Fruit fly (Drosophila melanogaster) whole organism, embryonic: ENCODE measurements around the gene Evi5.

Experiments used
- Antp ChIP-seq: fragments of 200-800 bp; sonication (Bioruptor generic); optimal IDR thresholded peaks from 3 replicates; lab custom pipeline; 2016; ENCODE audit warnings: missing biosample characterization, missing genetic modification characterization
- Bdp1 ChIP-seq: fragments of 200-800 bp; sonication (Bioruptor generic); optimal IDR thresholded peaks from 3 replicates; lab custom pipeline; 2016; ENCODE audit warnings: missing biosample characterization, missing genetic modification characterization
- C15 ChIP-seq: fragments of 200-800 bp; sonication (Bioruptor generic); IDR thresholded peaks from 3 replicates; pipeline ENCODE4 v1.3.6; 2022; ENCODE audit warnings: missing biosample characterization, missing genetic modification characterization
- CG18476 ChIP-seq: fragments of 200-800 bp; sonication (Bioruptor generic); optimal IDR thresholded peaks from 2 replicates; lab custom pipeline; 2016; ENCODE audit warnings: missing biosample characterization, mild to moderate bottlenecking, missing genetic modification characterization
- CG18599 ChIP-seq: fragments of 200-800 bp; sonication (Bioruptor generic); optimal IDR thresholded peaks from 3 replicates; lab custom pipeline; 2017; ENCODE audit warnings: missing biosample characterization, missing genetic modification characterization, mild to moderate bottlenecking, moderate library complexity, missing genetic modification reagents
- CG18764 ChIP-seq: fragments of 200-800 bp; sonication (Bioruptor generic); optimal IDR thresholded peaks from 3 replicates; lab custom pipeline; 2016; ENCODE audit warnings: missing biosample characterization, missing genetic modification characterization
- CG2116 ChIP-seq: fragments of 200-800 bp; sonication (Bioruptor generic); optimal IDR thresholded peaks from 3 replicates; lab custom pipeline; 2018; ENCODE audit warnings: missing biosample characterization, mild to moderate bottlenecking, missing genetic modification characterization
- CG30020 ChIP-seq: fragments of 200-800 bp; optimal IDR thresholded peaks from 2 replicates; lab custom pipeline; 2019; ENCODE audit warnings: missing biosample characterization, mild to moderate bottlenecking, missing genetic modification characterization, moderate library complexity
- CG3065 ChIP-seq: fragments of 200-800 bp; sonication (Bioruptor generic); optimal IDR thresholded peaks from 2 replicates; lab custom pipeline; 2016; ENCODE audit warnings: missing biosample characterization, missing genetic modification characterization
- CG32532 ChIP-seq: fragments of 200-800 bp; sonication (Bioruptor generic); IDR thresholded peaks from 2 replicates; pipeline ENCODE4 v1.3.6; 2022; ENCODE audit warnings: missing biosample characterization, missing genetic modification characterization
- CG33557 ChIP-seq: fragments of 200-800 bp; sonication (Bioruptor generic); optimal IDR thresholded peaks from 2 replicates; lab custom pipeline; 2019; ENCODE audit warnings: missing biosample characterization, mild to moderate bottlenecking, missing genetic modification characterization, moderate library complexity
- CG3407 ChIP-seq: fragments of 200-800 bp; sonication (Bioruptor generic); optimal IDR thresholded peaks from 2 replicates; lab custom pipeline; 2018; ENCODE audit warnings: missing biosample characterization, mild to moderate bottlenecking, missing genetic modification characterization
- CG3847 ChIP-seq: fragments of 200-800 bp; sonication (Bioruptor generic); IDR thresholded peaks from 2 replicates; pipeline ENCODE4 v1.3.6; 2022; ENCODE audit warnings: missing biosample characterization, missing genetic modification characterization
- CG43689 ChIP-seq: fragments of 200-800 bp; sonication (Bioruptor generic); IDR thresholded peaks from 2 replicates; pipeline ENCODE4 v1.3.6; 2022; ENCODE audit warnings: missing biosample characterization, missing genetic modification characterization
- CG6175 ChIP-seq: fragments of 200-800 bp; sonication (Bioruptor generic); IDR thresholded peaks from 3 replicates; pipeline ENCODE4 v1.3.6; 2022; ENCODE audit warnings: missing biosample characterization, missing genetic modification characterization
- CG6813 ChIP-seq: fragments of 200-800 bp; sonication (Bioruptor generic); optimal IDR thresholded peaks from 2 replicates; lab custom pipeline; 2017; ENCODE audit warnings: missing biosample characterization, missing genetic modification characterization, mild to moderate bottlenecking, moderate library complexity, missing genetic modification reagents
- CG7556 ChIP-seq: fragments of 200-800 bp; sonication (Bioruptor generic); optimal IDR thresholded peaks from 2 replicates; lab custom pipeline; 2017; ENCODE audit warnings: missing biosample characterization, mild to moderate bottlenecking, missing genetic modification characterization
- CG9437 ChIP-seq: fragments of 200-800 bp; sonication (Bioruptor generic); optimal IDR thresholded peaks from 2 replicates; lab custom pipeline; 2018; ENCODE audit warnings: missing biosample characterization, mild to moderate bottlenecking, missing genetic modification characterization
- CG9609 ChIP-seq: fragments of 200-800 bp; sonication (Bioruptor generic); optimal IDR thresholded peaks from 3 replicates; lab custom pipeline; 2016; ENCODE audit warnings: missing biosample characterization, missing genetic modification characterization
- E2f1 ChIP-seq: fragments of 200-800 bp; sonication (Bioruptor generic); IDR thresholded peaks from 2 replicates; pipeline ENCODE4 v1.3.6; 2022; ENCODE audit warnings: missing biosample characterization, missing genetic modification characterization
- Fer1 ChIP-seq: fragments of 200-800 bp; sonication (Bioruptor generic); optimal IDR thresholded peaks from 2 replicates; lab custom pipeline; 2017; ENCODE audit warnings: missing biosample characterization, mild to moderate bottlenecking, missing genetic modification characterization
- H2.0 ChIP-seq: fragments of 200-800 bp; sonication (Bioruptor generic); IDR thresholded peaks from 2 replicates; pipeline ENCODE4 v1.3.6; 2022; ENCODE audit warnings: missing biosample characterization, missing genetic modification characterization
- NfI ChIP-seq: fragments of 200-800 bp; sonication (Bioruptor generic); optimal IDR thresholded peaks from 3 replicates; lab custom pipeline; 2018; ENCODE audit warnings: missing biosample characterization, mild to moderate bottlenecking, missing genetic modification characterization, moderate library complexity
- Poxn ChIP-seq: fragments of 200-800 bp; sonication (Bioruptor generic); IDR thresholded peaks from 2 replicates; pipeline ENCODE4 v1.3.6; 2022; ENCODE audit warnings: missing biosample characterization, missing genetic modification characterization
- abd-A ChIP-seq: fragments of 200-800 bp; sonication (Bioruptor generic); optimal IDR thresholded peaks from 3 replicates; lab custom pipeline; 2019; ENCODE audit warnings: missing biosample characterization, mild to moderate bottlenecking, missing genetic modification characterization, moderate library complexity
- chn ChIP-seq: fragments of 200-800 bp; sonication (Bioruptor generic); optimal IDR thresholded peaks from 2 replicates; lab custom pipeline; 2016; ENCODE audit warnings: missing biosample characterization, missing genetic modification characterization
- cwo ChIP-seq: fragments of 200-800 bp; sonication (Bioruptor generic); optimal IDR thresholded peaks from 3 replicates; lab custom pipeline; 2017; ENCODE audit warnings: missing biosample characterization, missing genetic modification characterization, mild to moderate bottlenecking, moderate library complexity, missing genetic modification reagents
- dpn ChIP-seq, 2 experiments: fragments of 200-800 bp; sonication (Bioruptor generic); optimal IDR thresholded peaks; 3 replicates each; lab custom pipeline; 2016; ENCODE audit warnings: missing biosample characterization in 2 of 2, missing genetic modification characterization in 2 of 2
- eyg ChIP-seq: fragments of 200-800 bp; sonication (Bioruptor generic); optimal IDR thresholded peaks from 3 replicates; lab custom pipeline; 2016; ENCODE audit warnings: missing biosample characterization, missing genetic modification characterization
- fd3F ChIP-seq: fragments of 200-800 bp; sonication (Bioruptor generic); optimal IDR thresholded peaks from 2 replicates; lab custom pipeline; 2018; ENCODE audit warnings: missing biosample characterization, mild to moderate bottlenecking, missing genetic modification characterization, moderate library complexity
- gce ChIP-seq: fragments of 200-800 bp; sonication (Bioruptor generic); IDR thresholded peaks from 3 replicates; pipeline ENCODE4 v1.3.6; 2022; ENCODE audit warnings: missing biosample characterization, missing genetic modification characterization
- gcm2 ChIP-seq: fragments of 200-800 bp; sonication (Bioruptor generic); optimal IDR thresholded peaks from 2 replicates; lab custom pipeline; 2016; ENCODE audit warnings: missing biosample characterization, missing genetic modification characterization
- gfzf ChIP-seq: fragments of 200-800 bp; sonication (Bioruptor generic); optimal IDR thresholded peaks from 2 replicates; lab custom pipeline; 2016; ENCODE audit warnings: missing biosample characterization, mild to moderate bottlenecking, missing genetic modification characterization, moderate library complexity
- gro ChIP-seq: fragments of 200-800 bp; sonication (Bioruptor generic); optimal IDR thresholded peaks from 2 replicates; lab custom pipeline; 2016; ENCODE audit warnings: missing biosample characterization, missing genetic modification characterization
- hbn ChIP-seq: fragments of 200-800 bp; sonication (Bioruptor generic); IDR thresholded peaks from 2 replicates; pipeline ENCODE4 v1.3.6; 2022; ENCODE audit warnings: missing biosample characterization, missing genetic modification characterization; ENCODE audit not compliant: partially characterized antibody
- kni ChIP-seq: fragments of 200-800 bp; sonication (Bioruptor generic); optimal IDR thresholded peaks from 3 replicates; lab custom pipeline; 2017; ENCODE audit warnings: mild to moderate bottlenecking, missing biosample characterization, missing genetic modification reagents, missing genetic modification characterization
- knrl ChIP-seq: fragments of 200-800 bp; sonication (Bioruptor generic); IDR thresholded peaks from 3 replicates; pipeline ENCODE4 v1.3.6; 2022; ENCODE audit warnings: missing biosample characterization, missing genetic modification characterization; ENCODE audit not compliant: partially characterized antibody
- mam ChIP-seq: fragments of 200-800 bp; sonication (Bioruptor generic); optimal IDR thresholded peaks from 3 replicates; lab custom pipeline; 2016; ENCODE audit warnings: missing biosample characterization, missing genetic modification characterization
- pan ChIP-seq, 4 experiments: fragments of >200 bp in 3 of 4; fragments of 200-800 bp in 1 of 4; sonication (Bioruptor generic) in 1 of 4; optimal IDR thresholded peaks in 3 of 4; IDR thresholded peaks in 1 of 4; 2 replicates each; pipeline versions ENCODE4 v1.3.6 to Lab custom; 2017 to 2022; ENCODE audit warnings: missing biosample characterization in 2 of 4, missing genetic modification characterization in 2 of 4, mixed read lengths in 1 of 4
- phol ChIP-seq: fragments of 200-800 bp; sonication (Bioruptor generic); optimal IDR thresholded peaks from 3 replicates; lab custom pipeline; 2018; ENCODE audit warnings: missing biosample characterization, mild to moderate bottlenecking, missing genetic modification characterization, moderate library complexity
- prd ChIP-seq, 3 experiments: fragments of >200 bp in 2 of 3; fragments of 200-800 bp in 1 of 3; sonication (Bioruptor generic) in 1 of 3; optimal IDR thresholded peaks in 2 of 3; IDR thresholded peaks in 1 of 3; 2 replicates in 2 of 3; 3 replicates in 1 of 3; pipeline versions ENCODE4 v1.3.6 to Lab custom; 2017 to 2022; ENCODE audit warnings: missing biosample characterization in 1 of 3, missing genetic modification characterization in 1 of 3
- repo ChIP-seq: fragments of 200-800 bp; sonication (Bioruptor generic); optimal IDR thresholded peaks from 2 replicates; lab custom pipeline; 2016; ENCODE audit warnings: missing biosample characterization, missing genetic modification characterization
- row ChIP-seq: fragments of 200-800 bp; sonication (Bioruptor generic); IDR thresholded peaks from 3 replicates; pipeline ENCODE4 v1.3.6; 2022; ENCODE audit warnings: missing biosample characterization, missing genetic modification characterization
- sob ChIP-seq: fragments of 200-800 bp; sonication (Bioruptor generic); IDR thresholded peaks from 2 replicates; pipeline ENCODE4 v1.3.6; 2022; ENCODE audit warnings: missing biosample characterization, missing genetic modification characterization
- stc ChIP-seq: fragments of 200-800 bp; sonication (Bioruptor generic); IDR thresholded peaks from 2 replicates; pipeline ENCODE4 v1.3.6; 2022; ENCODE audit warnings: missing biosample characterization, missing genetic modification characterization
- tin ChIP-seq: fragments of 200-800 bp; sonication (Bioruptor generic); optimal IDR thresholded peaks from 3 replicates; lab custom pipeline; 2016; ENCODE audit warnings: missing biosample characterization, missing genetic modification characterization
- toy ChIP-seq: fragments of 200-800 bp; sonication (Bioruptor generic); IDR thresholded peaks from 2 replicates; pipeline ENCODE4 v1.3.6; 2022; ENCODE audit warnings: missing biosample characterization, missing genetic modification characterization
- usp ChIP-seq: fragments of >200 bp; optimal IDR thresholded peaks from 2 replicates; lab custom pipeline; 2017; ENCODE audit warnings: missing biosample characterization, missing genetic modification characterization
- wdn ChIP-seq: fragments of 200-800 bp; sonication (Bioruptor generic); IDR thresholded peaks from 2 replicates; pipeline ENCODE4 v1.3.6; 2022; ENCODE audit warnings: missing biosample characterization, missing genetic modification characterization

Evi5 gene

dm6 chrX:11446792-11447405, 7.3 kb downstream of the Evi5 start (continued):
- TF ChIP-seq hbn (GFP tag; lab: Robert Waterston, UW) (no peak), Poxn (GFP tag; lab: Robert Waterston, UW) (peak; percentile 80), eyg (GFP tag; lab: Kevin White, UChicago) (peak; percentile 66), gcm2 (GFP tag; lab: Kevin White, UChicago) (peak; percentile 48), CG32532 (GFP tag; lab: Robert Waterston, UW) (peak; percentile 92), CG2116 (GFP tag; lab: Kevin White, UChicago) (no peak), kni (GFP tag; lab: Kevin White, UChicago) (no peak), H2.0 (GFP tag; lab: Robert Waterston, UW) (peak; percentile 75), chn (GFP tag; lab: Kevin White, UChicago) (peak; percentile 47), sob (GFP tag; lab: Robert Waterston, UW) (peak; percentile 89), abd-A (tag; lab: Kevin White, UChicago) (peak; percentile 45), C15 (peak; percentile 76; the same call in 2 of the 3 replicates), CG3847 (GFP tag; lab: Robert Waterston, UW) (peak; percentile 89), CG9437 (GFP tag; lab: Kevin White, UChicago) (peak; percentile 3), Bdp1 (GFP tag; lab: Kevin White, UChicago) (peak; percentile 35), knrl (GFP tag; lab: Robert Waterston, UW) (no peak), dpn (GFP tag; optimal IDR thresholded peaks at IDR 0.05; lab: Kevin White, UChicago) (peak; percentile 76 to 77), NfI (peak; percentile 82), wdn (peak; percentile 86), pan (optimal IDR thresholded peaks at IDR 0.05; lab: Kevin White, UChicago) (no peak), pan (GFP tag; optimal IDR thresholded peaks at IDR 0.05 in 1 of 2, IDR thresholded peaks at IDR 0.05 in 1 of 2) (peak in 1 of 2 experiments; percentile 86), gfzf (GFP tag; lab: Kevin White, UChicago) (no peak), CG7556 (peak; percentile 73), CG6813 (GFP tag; lab: Kevin White, UChicago) (peak; percentile 55), row (peak; percentile 89), E2f1 (GFP tag; lab: Robert Waterston, UW) (peak; percentile 62), repo (peak; percentile 4), phol (peak; percentile 43), Fer1 (GFP tag; lab: Kevin White, UChicago) (peak; percentile 80), mam (peak; percentile 94), Antp (GFP tag; lab: Kevin White, UChicago) (peak; percentile 53), CG3065 (GFP tag; lab: Kevin White, UChicago) (peak; percentile 3), CG33557 (GFP tag; lab: Kevin White, UChicago) (no peak), CG3407 (no peak), usp (GFP tag; lab: Kevin White, UChicago) (no peak), fd3F (peak; percentile 75), tin (GFP tag; lab: Kevin White, UChicago) (peak; percentile 65), gro (peak; percentile 92), CG43689 (GFP tag; lab: Robert Waterston, UW) (no peak), CG18476 (peak; percentile 31), gce (peak; percentile 56; the same call in 1 of the 3 replicates), CG18599 (GFP tag; lab: Kevin White, UChicago) (peak; percentile 91), CG9609 (peak; percentile 84), CG18764 (GFP tag; lab: Kevin White, UChicago) (peak; percentile 6), cwo (GFP tag; lab: Kevin White, UChicago) (peak; percentile 83), CG30020 (tag; lab: Kevin White, UChicago) (no peak), prd (optimal IDR thresholded peaks at IDR 0.05; lab: Kevin White, UChicago) (no peak), prd (GFP tag; IDR thresholded peaks at IDR 0.05; lab: Robert Waterston, UW) (peak; percentile 85), CG6175 (GFP tag; lab: Robert Waterston, UW) (peak; percentile 79), toy (peak; percentile 71), stc (peak; percentile 73)
